Worm (Caenorhabditis elegans): ENCODE results near the gene T14F9.2.

- TF ChIP-seq hlh-30 (tag; optimal IDR thresholded peaks at IDR 0.05; ENCODE audit: insufficient read depth) = no peak
- no peak for TF ChIP-seq ztf-11 (tag; optimal IDR thresholded peaks at IDR 0.05)
- no peak for TF ChIP-seq unc-130 (GFP tag; optimal IDR thresholded peaks at IDR 0.05)
- TF ChIP-seq mxl-2 (GFP tag; conservative IDR thresholded peaks at IDR 0.05) = no peak
- TF ChIP-seq ceh-82 (tag; optimal IDR thresholded peaks at IDR 0.05) = no peak
- TF ChIP-seq egl-27 (tag; optimal IDR thresholded peaks at IDR 0.05) = no peak
- no peak for TF ChIP-seq hmg-1.1 (GFP tag; IDR thresholded peaks at IDR 0.05)
- TF ChIP-seq aly-2 (tag; optimal IDR thresholded peaks at IDR 0.05) = no peak
- TF ChIP-seq dmd-9 (GFP tag; IDR thresholded peaks at IDR 0.05) = no peak
- TF ChIP-seq mdl-1 (tag; optimal IDR thresholded peaks at IDR 0.05) = no peak
- TF ChIP-seq mep-1 (tag; optimal IDR thresholded peaks at IDR 0.05) = no peak
- TF ChIP-seq nhr-25 (tag; optimal IDR thresholded peaks at IDR 0.05; ENCODE audit: borderline replicate concordance, insufficient read depth) = no peak
- no peak for TF ChIP-seq pha-4 (GFP tag; IDR thresholded peaks at IDR 0.05)
- no peak for TF ChIP-seq pha-4 (tag; optimal IDR thresholded peaks at IDR 0.05)
Measured at ce11 chrX:2190740-2191139, 43.4 kb upstream of the T14F9.2 start.

All from whole organism, L4 larva.